Worm (Caenorhabditis elegans) whole organism, mixed stage, embryonic: ENCODE measurements around the gene pdf-1.

Experiments
- cnd-1 ChIP-seq: fragments of 200-800 bp; sonication (Bioruptor generic); optimal IDR thresholded peaks from 2 replicates; lab custom pipeline; 2018; ENCODE audit warnings: mild to moderate bottlenecking, missing genetic modification characterization, missing compliant biosample characterization
- ham-2 ChIP-seq: fragments of 200-800 bp; sonication (Bioruptor generic); optimal IDR thresholded peaks from 2 replicates; lab custom pipeline; 2018; ENCODE audit warnings: mild to moderate bottlenecking, missing genetic modification characterization, missing compliant biosample characterization
- lin-32 ChIP-seq: fragments of 200-800 bp; sonication (Bioruptor generic); optimal IDR thresholded peaks from 2 replicates; lab custom pipeline; 2018; ENCODE audit warnings: mild to moderate bottlenecking, missing genetic modification characterization, missing compliant biosample characterization
- nhr-76 ChIP-seq: sonication (generic microtip); optimal IDR thresholded peaks from 2 replicates; lab custom pipeline; 2017; ENCODE audit warnings: missing biosample characterization, missing genetic modification characterization
- pha-4 ChIP-seq: fragments of 150-350 bp; optimal IDR thresholded peaks from 2 replicates; lab custom pipeline; 2018; ENCODE audit warnings: missing biosample characterization, missing genetic modification reagents, missing genetic modification characterization
- sem-2 ChIP-seq: fragments of 200-800 bp; sonication (Bioruptor generic); optimal IDR thresholded peaks from 2 replicates; lab custom pipeline; 2018; ENCODE audit warnings: mild to moderate bottlenecking, missing genetic modification characterization, missing compliant biosample characterization
- sptf-1 ChIP-seq: sonication (generic microtip); optimal IDR thresholded peaks from 2 replicates; lab custom pipeline; 2017; ENCODE audit warnings: mild to moderate bottlenecking, missing genetic modification characterization, moderate library complexity, missing compliant biosample characterization
- tbx-8 ChIP-seq: fragments of 200-800 bp; sonication (Bioruptor generic); optimal IDR thresholded peaks from 2 replicates; lab custom pipeline; 2018; ENCODE audit warnings: mild to moderate bottlenecking, missing genetic modification characterization, moderate library complexity, missing compliant biosample characterization
- unc-39 ChIP-seq: fragments of 150-350 bp; optimal IDR thresholded peaks from 2 replicates; lab custom pipeline; 2014; ENCODE audit warnings: missing biosample characterization, missing genetic modification characterization
- unc-62 ChIP-seq: fragments of 150-350 bp; optimal IDR thresholded peaks from 2 replicates; lab custom pipeline; 2014; ENCODE audit warnings: missing biosample characterization, missing genetic modification reagents, missing genetic modification characterization

ce11 chrIII:6904468-6904867, 7.8 kb downstream of the pdf-1 start:
- TF ChIP-seq unc-39 (tag; lab: Kevin White, UChicago) (no peak), sem-2 (no peak), nhr-76 (tag; lab: Kevin White, UChicago) (no peak), sptf-1 (tag; lab: Kevin White, UChicago) (no peak), tbx-8 (GFP tag; lab: Kevin White, UChicago) (no peak), unc-62 (no peak), pha-4 (tag; lab: Kevin White, UChicago) (no peak), cnd-1 (no peak), lin-32 (GFP tag; lab: Kevin White, UChicago) (no peak), ham-2 (GFP tag; lab: Kevin White, UChicago) (no peak)
